Worm (Caenorhabditis elegans) whole organism, L1 larva: ENCODE data around the gene Y48E1B.17.

Experiments
- blmp-1 ChIP-seq: fragments of 150-350 bp; optimal IDR thresholded peaks from 2 replicates; lab custom pipeline; 2014; ENCODE audit warnings: missing biosample characterization, missing genetic modification characterization
- ceh-88 ChIP-seq: fragments of 200-800 bp; sonication (Bioruptor generic); IDR thresholded peaks from 2 replicates; pipeline ENCODE4 v1.3.6; 2022; ENCODE audit warnings: missing genetic modification characterization, missing compliant biosample characterization
- efl-3 ChIP-seq: fragments of 200-800 bp; sonication (Bioruptor generic); optimal IDR thresholded peaks from 2 replicates; lab custom pipeline; 2018; ENCODE audit warnings: mild to moderate bottlenecking, missing genetic modification characterization, missing compliant biosample characterization
- fos-1 ChIP-seq: fragments of 150-350 bp; optimal IDR thresholded peaks from 2 replicates; lab custom pipeline; 2014; ENCODE audit warnings: missing biosample characterization, missing genetic modification characterization
- lin-15B ChIP-seq: fragments of 150-350 bp; sonication (generic microtip); optimal IDR thresholded peaks from 3 replicates; lab custom pipeline; 2014; ENCODE audit warnings: missing biosample characterization, missing genetic modification characterization
- mab-9 ChIP-seq: fragments of 200-800 bp; sonication (Bioruptor generic); IDR thresholded peaks from 2 replicates; pipeline ENCODE4 v1.3.6; 2022; ENCODE audit warnings: missing genetic modification reagents, missing genetic modification characterization, missing compliant biosample characterization
- nhr-20 ChIP-seq: sonication (generic microtip); optimal IDR thresholded peaks from 2 replicates; lab custom pipeline; 2016; ENCODE audit warnings: mild to moderate bottlenecking, missing genetic modification characterization, missing compliant biosample characterization
- pqm-1 ChIP-seq: sonication (generic microtip); optimal IDR thresholded peaks from 3 replicates; lab custom pipeline; 2017; ENCODE audit warnings: missing biosample characterization, missing genetic modification characterization
- snpc-4 ChIP-seq: fragments of 150-350 bp; optimal IDR thresholded peaks from 2 replicates; lab custom pipeline; 2014; ENCODE audit warnings: missing biosample characterization, missing genetic modification characterization
- unc-130 ChIP-seq: fragments of 150-350 bp; optimal IDR thresholded peaks from 2 replicates; lab custom pipeline; 2017; ENCODE audit warnings: missing biosample characterization, missing genetic modification characterization, inconsistent platforms
- unc-86 ChIP-seq: sonication (generic microtip); optimal IDR thresholded peaks from 2 replicates; lab custom pipeline; 2016; ENCODE audit warnings: missing genetic modification characterization, missing compliant biosample characterization
- unc-98 ChIP-seq: fragments of 200-800 bp; sonication (Bioruptor generic); IDR thresholded peaks from 2 replicates; pipeline ENCODE4 v1.3.6; 2022; ENCODE audit warnings: missing genetic modification characterization, missing compliant biosample characterization
- zag-1 ChIP-seq: fragments of 150-350 bp; optimal IDR thresholded peaks from 2 replicates; lab custom pipeline; 2014; ENCODE audit warnings: missing biosample characterization, missing genetic modification characterization
- zip-4 ChIP-seq: fragments of 200-800 bp; sonication (Bioruptor generic); optimal IDR thresholded peaks from 2 replicates; lab custom pipeline; 2018; ENCODE audit warnings: mild to moderate bottlenecking, missing genetic modification characterization, moderate library complexity, missing compliant biosample characterization

- TF ChIP-seq zip-4 (GFP tag; lab: Kevin White, UChicago) (no peak), unc-130 (tag; lab: Kevin White, UChicago) (no peak), zag-1 (no peak), pqm-1 (tag; lab: Kevin White, UChicago) (no peak), nhr-20 (tag; lab: Kevin White, UChicago) (no peak), lin-15B (tag; lab: Kevin White, UChicago) (no peak), ceh-88 (GFP tag; lab: Robert Waterston, UW) (no peak), unc-86 (tag; lab: Kevin White, UChicago) (no peak), blmp-1 (tag; lab: Kevin White, UChicago) (no peak), efl-3 (GFP tag; lab: Kevin White, UChicago) (no peak), snpc-4 (tag; lab: Kevin White, UChicago) (no peak), unc-98 (GFP tag; lab: Robert Waterston, UW) (no peak), fos-1 (tag; lab: Kevin White, UChicago) (no peak), mab-9 (GFP tag; lab: Robert Waterston, UW) (no peak)
Measured at ce11 chrII:13515813-13516212, 25.1 kb downstream of the Y48E1B.17 start.
